Worm (Caenorhabditis elegans) whole organism, young adult: ENCODE data around the gene C34C12.6.
"Not testable (repeated sequence)": the region's sequence is repeated elsewhere in the genome, so short reads cannot be mapped to it uniquely, and the experiment has no call there.

ENCODE experiments used
- B0019.2 ChIP-seq: fragments of 200-800 bp; sonication (Bioruptor generic); conservative IDR thresholded peaks from 2 replicates; pipeline ENCODE4 v1.3.6; 2022; ENCODE audit warnings: missing genetic modification reagents, missing genetic modification characterization, missing compliant biosample characterization
- B0261.1 ChIP-seq: sonication (generic microtip); optimal IDR thresholded peaks from 2 replicates; lab custom pipeline; 2016; ENCODE audit warnings: mild to moderate bottlenecking, missing genetic modification characterization, moderate library complexity, missing compliant biosample characterization
- C06A6.2 ChIP-seq: fragments of 200-800 bp; sonication (Bioruptor generic); conservative IDR thresholded peaks from 2 replicates; pipeline ENCODE4 v1.3.6; 2022; ENCODE audit warnings: missing genetic modification characterization, missing compliant biosample characterization
- D2030.7 ChIP-seq: fragments of 200-800 bp; sonication (Bioruptor generic); IDR thresholded peaks from 2 replicates; pipeline ENCODE4 v1.3.6; 2022; ENCODE audit warnings: missing genetic modification reagents, missing genetic modification characterization, missing compliant biosample characterization
- F22D6.2 ChIP-seq: sonication (generic microtip); optimal IDR thresholded peaks from 2 replicates; lab custom pipeline; 2016; ENCODE audit warnings: mild to moderate bottlenecking, missing genetic modification characterization, missing compliant biosample characterization
- F33H1.4 ChIP-seq: fragments of 200-800 bp; sonication (Bioruptor generic); IDR thresholded peaks from 2 replicates; pipeline ENCODE4 v1.3.6; 2022; ENCODE audit warnings: missing genetic modification reagents, missing genetic modification characterization, missing compliant biosample characterization
- K12H6.12 ChIP-seq: fragments of 200-800 bp; sonication (Bioruptor generic); optimal IDR thresholded peaks from 2 replicates; lab custom pipeline; 2018; ENCODE audit warnings: mild to moderate bottlenecking, missing genetic modification characterization, missing compliant biosample characterization
- T07F8.4 ChIP-seq: sonication (generic microtip); optimal IDR thresholded peaks from 2 replicates; lab custom pipeline; 2016; ENCODE audit warnings: mild to moderate bottlenecking, missing genetic modification characterization, moderate library complexity, missing compliant biosample characterization
- Y56A3A.18 ChIP-seq: fragments of 200-800 bp; sonication (Bioruptor generic); IDR thresholded peaks from 2 replicates; pipeline ENCODE4 v1.3.6; 2022; ENCODE audit warnings: missing genetic modification reagents, missing genetic modification characterization, missing compliant biosample characterization
- Y67H2A.10 ChIP-seq: fragments of 200-800 bp; sonication (Bioruptor generic); conservative IDR thresholded peaks from 2 replicates; pipeline ENCODE4 v1.3.6; 2022; ENCODE audit warnings: missing genetic modification reagents, missing genetic modification characterization, missing compliant biosample characterization
- ZK185.1 ChIP-seq: sonication (generic microtip); optimal IDR thresholded peaks from 2 replicates; lab custom pipeline; 2016; ENCODE audit warnings: mild to moderate bottlenecking, missing genetic modification characterization, missing compliant biosample characterization; ENCODE audit not compliant: poor library complexity, severe bottlenecking
- akir-1 ChIP-seq: fragments of 200-800 bp; sonication (Bioruptor generic); optimal IDR thresholded peaks from 2 replicates; lab custom pipeline; 2018; ENCODE audit warnings: mild to moderate bottlenecking, missing genetic modification characterization, moderate library complexity, missing compliant biosample characterization
- aptf-2 ChIP-seq: fragments of 200-800 bp; sonication (Bioruptor generic); conservative IDR thresholded peaks from 2 replicates; pipeline ENCODE4 v1.3.6; 2022; ENCODE audit warnings: missing genetic modification reagents, missing genetic modification characterization, missing compliant biosample characterization
- attf-3 ChIP-seq: fragments of 200-800 bp; sonication (Bioruptor generic); conservative IDR thresholded peaks from 2 replicates; pipeline ENCODE4 v1.3.6; 2022; ENCODE audit warnings: missing genetic modification reagents, missing genetic modification characterization, missing compliant biosample characterization
- ccch-3 ChIP-seq: fragments of 200-800 bp; sonication (Bioruptor generic); optimal IDR thresholded peaks from 2 replicates; lab custom pipeline; 2018; ENCODE audit warnings: mild to moderate bottlenecking, missing genetic modification characterization, missing compliant biosample characterization
- ceh-40 ChIP-seq: fragments of 200-800 bp; sonication (Bioruptor generic); IDR thresholded peaks from 2 replicates; pipeline ENCODE4 v1.3.6; 2022; ENCODE audit warnings: missing genetic modification characterization, missing compliant biosample characterization
- ceh-79 ChIP-seq: sonication (generic microtip); optimal IDR thresholded peaks from 2 replicates; lab custom pipeline; 2017; ENCODE audit warnings: mild to moderate bottlenecking, missing genetic modification characterization, missing compliant biosample characterization
- ceh-91 ChIP-seq: fragments of 200-800 bp; sonication (Bioruptor generic); IDR thresholded peaks from 2 replicates; pipeline ENCODE4 v1.3.6; 2022; ENCODE audit warnings: missing genetic modification reagents, missing genetic modification characterization, missing compliant biosample characterization
- dox-1 ChIP-seq: fragments of 200-800 bp; sonication (Bioruptor generic); IDR thresholded peaks from 2 replicates; pipeline ENCODE4 v1.3.6; 2022; ENCODE audit warnings: missing genetic modification reagents, missing genetic modification characterization, missing compliant biosample characterization
- egl-44 ChIP-seq: fragments of 200-800 bp; sonication (Bioruptor generic); IDR thresholded peaks from 2 replicates; pipeline ENCODE4 v1.3.6; 2022; ENCODE audit warnings: missing genetic modification reagents, missing genetic modification characterization, missing compliant biosample characterization
- fkh-3 ChIP-seq: sonication (generic microtip); optimal IDR thresholded peaks from 2 replicates; lab custom pipeline; 2016; ENCODE audit warnings: mild to moderate bottlenecking, missing genetic modification characterization, missing compliant biosample characterization
- gei-17 ChIP-seq: fragments of 200-800 bp; sonication (Bioruptor generic); optimal IDR thresholded peaks from 2 replicates; lab custom pipeline; 2018; ENCODE audit warnings: mild to moderate bottlenecking, missing genetic modification characterization, missing compliant biosample characterization
- let-526 ChIP-seq: fragments of 200-800 bp; sonication (Bioruptor generic); IDR thresholded peaks from 2 replicates; pipeline ENCODE4 v1.3.6; 2022; ENCODE audit warnings: missing genetic modification reagents, missing genetic modification characterization, missing compliant biosample characterization
- lin-26 ChIP-seq: fragments of 200-800 bp; sonication (Bioruptor generic); IDR thresholded peaks from 2 replicates; pipeline ENCODE4 v1.3.6; 2022; ENCODE audit warnings: missing genetic modification reagents, missing genetic modification characterization, missing compliant biosample characterization
- lin-40 ChIP-seq: sonication (generic microtip); optimal IDR thresholded peaks from 2 replicates; lab custom pipeline; 2016; ENCODE audit warnings: missing genetic modification characterization, mild to moderate bottlenecking, missing compliant biosample characterization, missing genotype, missing genetic modification reagents
- lsl-1 ChIP-seq: fragments of 200-800 bp; sonication (Bioruptor generic); optimal IDR thresholded peaks from 2 replicates; lab custom pipeline; 2018; ENCODE audit warnings: mild to moderate bottlenecking, missing genetic modification characterization, moderate library complexity, missing compliant biosample characterization
- lsy-27 ChIP-seq: sonication (generic microtip); optimal IDR thresholded peaks from 2 replicates; lab custom pipeline; 2017; ENCODE audit warnings: missing genetic modification characterization, mild to moderate bottlenecking, missing compliant biosample characterization, antibody characterized with exemption, missing genotype, borderline replicate concordance; ENCODE audit not compliant: insufficient read depth
- madf-10 ChIP-seq: sonication (generic microtip); optimal IDR thresholded peaks from 2 replicates; lab custom pipeline; 2016; ENCODE audit warnings: mild to moderate bottlenecking, missing genetic modification characterization, missing compliant biosample characterization
- madf-8 ChIP-seq: fragments of 200-800 bp; sonication (Bioruptor generic); conservative IDR thresholded peaks from 2 replicates; pipeline ENCODE4 v1.3.6; 2022; ENCODE audit warnings: missing genetic modification reagents, missing genetic modification characterization, missing compliant biosample characterization
- mcd-1 ChIP-seq: fragments of 200-800 bp; sonication (Bioruptor generic); IDR thresholded peaks from 2 replicates; pipeline ENCODE4 v1.3.6; 2022; ENCODE audit warnings: missing genetic modification reagents, missing genetic modification characterization, missing compliant biosample characterization
- mel-28 ChIP-seq: sonication (generic microtip); optimal IDR thresholded peaks from 2 replicates; lab custom pipeline; 2016; ENCODE audit warnings: borderline replicate concordance, mild to moderate bottlenecking, missing genetic modification characterization, missing compliant biosample characterization
- nfyb-1 ChIP-seq: fragments of 200-800 bp; sonication (Bioruptor generic); IDR thresholded peaks from 2 replicates; pipeline ENCODE4 v1.3.6; 2022; ENCODE audit warnings: missing genetic modification reagents, missing genetic modification characterization, missing compliant biosample characterization
- nhr-179 ChIP-seq: sonication (generic microtip); optimal IDR thresholded peaks from 2 replicates; lab custom pipeline; 2016; ENCODE audit warnings: mild to moderate bottlenecking, missing genetic modification characterization, missing compliant biosample characterization
- nhr-27 ChIP-seq: fragments of 200-800 bp; sonication (Bioruptor generic); optimal IDR thresholded peaks from 2 replicates; lab custom pipeline; 2018; ENCODE audit warnings: mild to moderate bottlenecking, missing genetic modification characterization, moderate library complexity, missing compliant biosample characterization
- nhr-80 ChIP-seq: sonication (generic microtip); optimal IDR thresholded peaks from 2 replicates; lab custom pipeline; 2016; ENCODE audit warnings: missing genetic modification characterization, missing compliant biosample characterization
- rec-8 ChIP-seq, 2 experiments: sonication (generic microtip); optimal IDR thresholded peaks; 2 replicates each; lab custom pipeline; 2016; ENCODE audit warnings: mild to moderate bottlenecking in 2 of 2, missing genetic modification characterization in 2 of 2, missing genetic modification reagents in 2 of 2, missing genotype in 2 of 2, missing biosample characterization in 1 of 2, missing compliant biosample characterization in 1 of 2, moderate library complexity in 1 of 2
- rpc-1 ChIP-seq, 2 experiments: fragments of 150-350 bp in 1 of 2; sonication (generic microtip) in 1 of 2; optimal IDR thresholded peaks; 2 replicates each; lab custom pipeline; 2014 to 2018; ENCODE audit warnings: missing biosample characterization in 1 of 2, missing genetic modification characterization in 1 of 2, missing genetic modification reagents in 1 of 2, missing genotype in 1 of 2
- sdz-38 ChIP-seq: sonication (generic microtip); optimal IDR thresholded peaks from 2 replicates; lab custom pipeline; 2016; ENCODE audit warnings: missing genotype, missing genetic modification characterization, missing compliant biosample characterization
- snpc-4 ChIP-seq, 5 experiments: fragments of 150-350 bp in 1 of 5; sonication (generic microtip) in 4 of 5; optimal IDR thresholded peaks; 2 replicates each; lab custom pipeline; 2014 to 2018; ENCODE audit warnings: missing genetic modification characterization in 5 of 5, missing biosample characterization in 3 of 5, antibody characterized with exemption in 2 of 5, mild to moderate bottlenecking in 2 of 5, missing compliant biosample characterization in 2 of 5, missing genotype in 2 of 5, moderate library complexity in 2 of 5, missing genetic modification reagents in 1 of 5
- somi-1 ChIP-seq: fragments of 200-800 bp; sonication (Bioruptor generic); optimal IDR thresholded peaks from 2 replicates; lab custom pipeline; 2018; ENCODE audit warnings: mild to moderate bottlenecking, missing genetic modification characterization, missing compliant biosample characterization
- tbp1 ChIP-seq: fragments of 200-800 bp; sonication (Bioruptor generic); optimal IDR thresholded peaks from 2 replicates; lab custom pipeline; 2018; ENCODE audit warnings: mild to moderate bottlenecking, missing genetic modification characterization, missing compliant biosample characterization
- tbx-9 ChIP-seq: sonication (generic microtip); optimal IDR thresholded peaks from 2 replicates; lab custom pipeline; 2016; ENCODE audit warnings: borderline replicate concordance, missing genetic modification characterization, inconsistent platforms, missing compliant biosample characterization
- xnd-1 ChIP-seq: sonication (generic microtip); optimal IDR thresholded peaks from 2 replicates; lab custom pipeline; 2016; ENCODE audit warnings: missing genotype, missing genetic modification reagents, missing genetic modification characterization, missing compliant biosample characterization
- ztf-18 ChIP-seq: sonication (generic microtip); optimal IDR thresholded peaks from 2 replicates; lab custom pipeline; 2016; ENCODE audit warnings: missing genotype, mild to moderate bottlenecking, missing genetic modification characterization, missing compliant biosample characterization
- ztf-3 ChIP-seq: fragments of 200-800 bp; sonication (Bioruptor generic); optimal IDR thresholded peaks from 2 replicates; lab custom pipeline; 2018; ENCODE audit warnings: mild to moderate bottlenecking, missing genetic modification characterization, missing compliant biosample characterization

Gene C34C12.6

ce11 chrIII:3454045-3454444, 28.3 kb upstream of the C34C12.6 start, which contains the start of gene C34C12.1:
Gene C34C12.1, plus strand, starts transcription at chrIII:3454345.
- not testable (repeated sequence) for TF ChIP-seq mcd-1; lin-26 (GFP tag; lab: Robert Waterston, UW); madf-10
- TF ChIP-seq, all 124 proteins: peak for 0; not testable (repeated sequence) for 124

ce11 chrIII:3456226-3456625, 26.2 kb upstream of the C34C12.6 start:
- no peak for TF ChIP-seq nhr-179
- TF ChIP-seq rpc-1 (optimal IDR thresholded peaks at IDR 0.05; lab: Kevin White, UChicago) = peak; percentile 12
- TF ChIP-seq rpc-1 (tag; optimal IDR thresholded peaks at IDR 0.05; lab: Kevin White, UChicago) = no peak
- no peak for TF ChIP-seq tbx-9
- TF ChIP-seq ceh-40 (GFP tag; lab: Robert Waterston, UW) = no peak
- TF ChIP-seq ztf-3 (GFP tag; lab: Kevin White, UChicago) = peak; percentile 82
- TF ChIP-seq F22D6.2 (tag; lab: Kevin White, UChicago) = peak; percentile 92
- 0 out of 2 replicates have a peak, but pooled peaks have one; percentile 42 for TF ChIP-seq aptf-2 (GFP tag; lab: Robert Waterston, UW)
- no peak for TF ChIP-seq fkh-3 (tag; lab: Kevin White, UChicago)
- peak; percentile 74; the same call in 1 of the 2 replicates for TF ChIP-seq Y56A3A.18 (GFP tag; lab: Robert Waterston, UW)
- TF ChIP-seq rec-8 (tag; optimal IDR thresholded peaks at IDR 0.05; lab: Kevin White, UChicago) = no peak
- peak; percentile 94 for TF ChIP-seq K12H6.12
- TF ChIP-seq lsl-1 = peak; percentile 91
- peak; percentile 85 for TF ChIP-seq B0019.2 (GFP tag; lab: Robert Waterston, UW)
- no peak for TF ChIP-seq egl-44
- TF ChIP-seq ceh-79 (tag; lab: Kevin White, UChicago) = peak; percentile 63
- no peak for TF ChIP-seq akir-1 (GFP tag; lab: Kevin White, UChicago)
- TF ChIP-seq Y67H2A.10 = peak; percentile 75
- no peak for TF ChIP-seq nhr-27
- TF ChIP-seq T07F8.4 = no peak
- peak; percentile 94 for TF ChIP-seq dox-1 (GFP tag; lab: Robert Waterston, UW)
- peak; percentile 78 for TF ChIP-seq gei-17 (GFP tag; lab: Kevin White, UChicago)
- TF ChIP-seq snpc-4 (GFP tag; optimal IDR thresholded peaks at IDR 0.05; lab: Kevin White, UChicago) = peak; percentile 65
- peak; percentile 76 to 87 (median 85) for TF ChIP-seq snpc-4 (tag; optimal IDR thresholded peaks at IDR 0.05; lab: Kevin White, UChicago)
- peak; percentile 90 for TF ChIP-seq F33H1.4 (GFP tag; lab: Robert Waterston, UW)
- peak; percentile 94 for TF ChIP-seq C06A6.2 (GFP tag; lab: Robert Waterston, UW)
- TF ChIP-seq nfyb-1 (GFP tag; lab: Robert Waterston, UW) = peak; percentile 98
- TF ChIP-seq ztf-18 (tag; lab: Kevin White, UChicago) = peak; percentile 91
- peak; percentile 63 for TF ChIP-seq nhr-80 (tag; lab: Kevin White, UChicago)
- TF ChIP-seq lsy-27 = peak; percentile 3
- peak; percentile 36 for TF ChIP-seq B0261.1 (tag; lab: Kevin White, UChicago)
- TF ChIP-seq D2030.7 (GFP tag; lab: Robert Waterston, UW) = peak; percentile 90
- peak; percentile 96 for TF ChIP-seq somi-1
- TF ChIP-seq sdz-38 (tag; lab: Kevin White, UChicago) = no peak
- no peak for TF ChIP-seq ccch-3 (GFP tag; lab: Kevin White, UChicago)
- TF ChIP-seq lin-40 (tag; lab: Kevin White, UChicago) = peak; percentile 99
- TF ChIP-seq mel-28 = peak; percentile 41
- TF ChIP-seq ceh-91 = peak; percentile 93
- TF ChIP-seq ZK185.1 = peak; percentile 95
- TF ChIP-seq attf-3 (GFP tag; lab: Robert Waterston, UW) = peak; percentile 83
- peak; percentile 77 for TF ChIP-seq tbp1 (GFP tag; lab: Kevin White, UChicago)
- peak; percentile 90 for TF ChIP-seq let-526 (GFP tag; lab: Robert Waterston, UW)
- TF ChIP-seq madf-8 = peak; percentile 57
- peak; percentile 36 for TF ChIP-seq xnd-1
